Worm (Caenorhabditis elegans) whole organism, young adult: ENCODE results near the gene ifta-2.

Experiments
- B0019.2 ChIP-seq: fragments of 200-800 bp; sonication (Bioruptor generic); conservative IDR thresholded peaks from 2 replicates; pipeline ENCODE4 v1.3.6; 2022; ENCODE audit warnings: missing genetic modification reagents, missing genetic modification characterization, missing compliant biosample characterization
- B0336.3 ChIP-seq: fragments of 200-800 bp; sonication (Bioruptor generic); IDR thresholded peaks from 2 replicates; pipeline ENCODE4 v1.3.6; 2022; ENCODE audit warnings: missing genetic modification characterization, missing compliant biosample characterization
- C06A6.2 ChIP-seq: fragments of 200-800 bp; sonication (Bioruptor generic); conservative IDR thresholded peaks from 2 replicates; pipeline ENCODE4 v1.3.6; 2022; ENCODE audit warnings: missing genetic modification characterization, missing compliant biosample characterization
- F23B12.7 ChIP-seq: sonication (generic microtip); optimal IDR thresholded peaks from 2 replicates; lab custom pipeline; 2017; ENCODE audit warnings: missing genetic modification characterization, mild to moderate bottlenecking, missing compliant biosample characterization, antibody characterized with exemption, moderate library complexity; ENCODE audit not compliant: insufficient read depth
- F33H1.4 ChIP-seq: fragments of 200-800 bp; sonication (Bioruptor generic); IDR thresholded peaks from 2 replicates; pipeline ENCODE4 v1.3.6; 2022; ENCODE audit warnings: missing genetic modification reagents, missing genetic modification characterization, missing compliant biosample characterization
- F37B4.10 ChIP-seq: fragments of 200-800 bp; sonication (Bioruptor generic); IDR thresholded peaks from 2 replicates; pipeline ENCODE4 v1.3.6; 2022; ENCODE audit warnings: missing genetic modification characterization, missing compliant biosample characterization
- F57C9.4 ChIP-seq: sonication (generic microtip); optimal IDR thresholded peaks from 2 replicates; lab custom pipeline; 2017; ENCODE audit warnings: mild to moderate bottlenecking, missing genetic modification characterization, missing compliant biosample characterization
- T07F8.4 ChIP-seq: sonication (generic microtip); optimal IDR thresholded peaks from 2 replicates; lab custom pipeline; 2016; ENCODE audit warnings: mild to moderate bottlenecking, missing genetic modification characterization, moderate library complexity, missing compliant biosample characterization
- Y53F4B.3 ChIP-seq: fragments of 200-800 bp; sonication (Bioruptor generic); IDR thresholded peaks from 2 replicates; pipeline ENCODE4 v1.3.6; 2022; ENCODE audit warnings: missing genetic modification reagents, missing genetic modification characterization, missing compliant biosample characterization
- Y53G8AR.9 ChIP-seq: fragments of 200-800 bp; sonication (Bioruptor generic); conservative IDR thresholded peaks from 2 replicates; pipeline ENCODE4 v1.3.6; 2022; ENCODE audit warnings: missing genetic modification reagents, missing genetic modification characterization, missing compliant biosample characterization
- Y56A3A.18 ChIP-seq: fragments of 200-800 bp; sonication (Bioruptor generic); IDR thresholded peaks from 2 replicates; pipeline ENCODE4 v1.3.6; 2022; ENCODE audit warnings: missing genetic modification reagents, missing genetic modification characterization, missing compliant biosample characterization
- Y95B8A.8 ChIP-seq: fragments of 200-800 bp; sonication (Bioruptor generic); IDR thresholded peaks from 2 replicates; pipeline ENCODE4 v1.3.6; 2022; ENCODE audit warnings: missing genetic modification reagents, missing genetic modification characterization, missing compliant biosample characterization
- ama-1 ChIP-seq, 3 experiments: fragments of 150-350 bp in 1 of 3; sonication (generic microtip) in 2 of 3; optimal IDR thresholded peaks; 2 replicates each; lab custom pipeline; 2014 to 2018; ENCODE audit warnings: missing biosample characterization in 2 of 3, missing genetic modification characterization in 2 of 3, missing genetic modification reagents in 2 of 3
- atf-7 ChIP-seq: sonication (generic microtip); optimal IDR thresholded peaks from 2 replicates; lab custom pipeline; 2017; ENCODE audit warnings: mild to moderate bottlenecking, missing genetic modification characterization, missing compliant biosample characterization
- athp-1 ChIP-seq: sonication (generic microtip); optimal IDR thresholded peaks from 2 replicates; lab custom pipeline; 2017; ENCODE audit warnings: mild to moderate bottlenecking, missing genetic modification characterization, missing compliant biosample characterization
- ceh-40 ChIP-seq: fragments of 200-800 bp; sonication (Bioruptor generic); IDR thresholded peaks from 2 replicates; pipeline ENCODE4 v1.3.6; 2022; ENCODE audit warnings: missing genetic modification characterization, missing compliant biosample characterization
- die-1 ChIP-seq: sonication (generic microtip); optimal IDR thresholded peaks from 2 replicates; lab custom pipeline; 2016; ENCODE audit warnings: missing genotype, mild to moderate bottlenecking, missing genetic modification characterization, missing compliant biosample characterization
- efl-1 ChIP-seq: fragments of 150-350 bp; optimal IDR thresholded peaks from 2 replicates; lab custom pipeline; 2014; ENCODE audit warnings: missing biosample characterization, missing genetic modification reagents, missing genetic modification characterization
- egl-44 ChIP-seq: fragments of 200-800 bp; sonication (Bioruptor generic); IDR thresholded peaks from 2 replicates; pipeline ENCODE4 v1.3.6; 2022; ENCODE audit warnings: missing genetic modification reagents, missing genetic modification characterization, missing compliant biosample characterization
- fkh-3 ChIP-seq: sonication (generic microtip); optimal IDR thresholded peaks from 2 replicates; lab custom pipeline; 2016; ENCODE audit warnings: mild to moderate bottlenecking, missing genetic modification characterization, missing compliant biosample characterization
- gei-17 ChIP-seq: fragments of 200-800 bp; sonication (Bioruptor generic); optimal IDR thresholded peaks from 2 replicates; lab custom pipeline; 2018; ENCODE audit warnings: mild to moderate bottlenecking, missing genetic modification characterization, missing compliant biosample characterization
- him-1 ChIP-seq: sonication (generic microtip); optimal IDR thresholded peaks from 2 replicates; lab custom pipeline; 2016; ENCODE audit warnings: missing genotype, missing genetic modification reagents, missing genetic modification characterization, missing compliant biosample characterization
- hlh-26 ChIP-seq: fragments of 200-800 bp; sonication (Bioruptor generic); conservative IDR thresholded peaks from 2 replicates; pipeline ENCODE4 v1.3.6; 2022; ENCODE audit warnings: missing genetic modification reagents, missing genetic modification characterization, missing compliant biosample characterization
- hmg-20 ChIP-seq: fragments of 200-800 bp; sonication (Bioruptor generic); IDR thresholded peaks from 2 replicates; pipeline ENCODE4 v1.3.6; 2022; ENCODE audit warnings: missing genetic modification reagents, missing genetic modification characterization, missing compliant biosample characterization
- let-526 ChIP-seq: fragments of 200-800 bp; sonication (Bioruptor generic); IDR thresholded peaks from 2 replicates; pipeline ENCODE4 v1.3.6; 2022; ENCODE audit warnings: missing genetic modification reagents, missing genetic modification characterization, missing compliant biosample characterization
- lin-26 ChIP-seq: fragments of 200-800 bp; sonication (Bioruptor generic); IDR thresholded peaks from 2 replicates; pipeline ENCODE4 v1.3.6; 2022; ENCODE audit warnings: missing genetic modification reagents, missing genetic modification characterization, missing compliant biosample characterization
- lin-35 ChIP-seq, 3 experiments: fragments of 150-350 bp in 2 of 3; sonication (generic microtip) in 1 of 3; optimal IDR thresholded peaks; 2 replicates each; lab custom pipeline; 2014 to 2018; ENCODE audit warnings: missing biosample characterization in 3 of 3, missing genetic modification characterization in 3 of 3, missing genetic modification reagents in 3 of 3
- lin-54 ChIP-seq: fragments of 200-800 bp; sonication (Bioruptor generic); optimal IDR thresholded peaks from 2 replicates; lab custom pipeline; 2018; ENCODE audit warnings: mild to moderate bottlenecking, missing genetic modification characterization, missing compliant biosample characterization
- lsl-1 ChIP-seq: fragments of 200-800 bp; sonication (Bioruptor generic); optimal IDR thresholded peaks from 2 replicates; lab custom pipeline; 2018; ENCODE audit warnings: mild to moderate bottlenecking, missing genetic modification characterization, moderate library complexity, missing compliant biosample characterization
- mcd-1 ChIP-seq: fragments of 200-800 bp; sonication (Bioruptor generic); IDR thresholded peaks from 2 replicates; pipeline ENCODE4 v1.3.6; 2022; ENCODE audit warnings: missing genetic modification reagents, missing genetic modification characterization, missing compliant biosample characterization
- mxl-1 ChIP-seq: sonication (generic microtip); optimal IDR thresholded peaks from 2 replicates; lab custom pipeline; 2016; ENCODE audit warnings: missing genetic modification characterization, missing compliant biosample characterization
- nhr-179 ChIP-seq: sonication (generic microtip); optimal IDR thresholded peaks from 2 replicates; lab custom pipeline; 2016; ENCODE audit warnings: mild to moderate bottlenecking, missing genetic modification characterization, missing compliant biosample characterization
- repo-1 ChIP-seq: sonication (generic microtip); optimal IDR thresholded peaks from 2 replicates; lab custom pipeline; 2017; ENCODE audit warnings: mild to moderate bottlenecking, missing genetic modification characterization, missing compliant biosample characterization
- sdz-38 ChIP-seq: sonication (generic microtip); optimal IDR thresholded peaks from 2 replicates; lab custom pipeline; 2016; ENCODE audit warnings: missing genotype, missing genetic modification characterization, missing compliant biosample characterization
- snpc-1.3 ChIP-seq: sonication (generic microtip); optimal IDR thresholded peaks from 2 replicates; lab custom pipeline; 2017; ENCODE audit warnings: missing genetic modification characterization, mild to moderate bottlenecking, missing compliant biosample characterization, antibody characterized with exemption, moderate library complexity, missing genotype, missing genetic modification reagents; ENCODE audit not compliant: insufficient read depth
- tbx-9 ChIP-seq: sonication (generic microtip); optimal IDR thresholded peaks from 2 replicates; lab custom pipeline; 2016; ENCODE audit warnings: borderline replicate concordance, missing genetic modification characterization, inconsistent platforms, missing compliant biosample characterization
- unc-130 ChIP-seq: sonication (generic microtip); optimal IDR thresholded peaks from 2 replicates; lab custom pipeline; 2016; ENCODE audit warnings: missing genetic modification reagents, missing genetic modification characterization, missing compliant biosample characterization
- xnd-1 ChIP-seq: sonication (generic microtip); optimal IDR thresholded peaks from 2 replicates; lab custom pipeline; 2016; ENCODE audit warnings: missing genotype, missing genetic modification reagents, missing genetic modification characterization, missing compliant biosample characterization
- ztf-18 ChIP-seq: sonication (generic microtip); optimal IDR thresholded peaks from 2 replicates; lab custom pipeline; 2016; ENCODE audit warnings: missing genotype, mild to moderate bottlenecking, missing genetic modification characterization, missing compliant biosample characterization
- ztf-22 ChIP-seq: fragments of 200-800 bp; sonication (Bioruptor generic); optimal IDR thresholded peaks from 2 replicates; lab custom pipeline; 2018; ENCODE audit warnings: mild to moderate bottlenecking, missing genetic modification characterization, moderate library complexity, missing compliant biosample characterization
- ztf-25 ChIP-seq: fragments of 200-800 bp; sonication (Bioruptor generic); IDR thresholded peaks from 2 replicates; pipeline ENCODE4 v1.3.6; 2022; ENCODE audit warnings: missing genetic modification reagents, missing genetic modification characterization, missing compliant biosample characterization
- ztf-26 ChIP-seq: sonication (generic microtip); optimal IDR thresholded peaks from 2 replicates; lab custom pipeline; 2017; ENCODE audit warnings: missing genetic modification characterization, missing compliant biosample characterization
- ztf-3 ChIP-seq: fragments of 200-800 bp; sonication (Bioruptor generic); optimal IDR thresholded peaks from 2 replicates; lab custom pipeline; 2018; ENCODE audit warnings: mild to moderate bottlenecking, missing genetic modification characterization, missing compliant biosample characterization

Gene ifta-2

DNA sequence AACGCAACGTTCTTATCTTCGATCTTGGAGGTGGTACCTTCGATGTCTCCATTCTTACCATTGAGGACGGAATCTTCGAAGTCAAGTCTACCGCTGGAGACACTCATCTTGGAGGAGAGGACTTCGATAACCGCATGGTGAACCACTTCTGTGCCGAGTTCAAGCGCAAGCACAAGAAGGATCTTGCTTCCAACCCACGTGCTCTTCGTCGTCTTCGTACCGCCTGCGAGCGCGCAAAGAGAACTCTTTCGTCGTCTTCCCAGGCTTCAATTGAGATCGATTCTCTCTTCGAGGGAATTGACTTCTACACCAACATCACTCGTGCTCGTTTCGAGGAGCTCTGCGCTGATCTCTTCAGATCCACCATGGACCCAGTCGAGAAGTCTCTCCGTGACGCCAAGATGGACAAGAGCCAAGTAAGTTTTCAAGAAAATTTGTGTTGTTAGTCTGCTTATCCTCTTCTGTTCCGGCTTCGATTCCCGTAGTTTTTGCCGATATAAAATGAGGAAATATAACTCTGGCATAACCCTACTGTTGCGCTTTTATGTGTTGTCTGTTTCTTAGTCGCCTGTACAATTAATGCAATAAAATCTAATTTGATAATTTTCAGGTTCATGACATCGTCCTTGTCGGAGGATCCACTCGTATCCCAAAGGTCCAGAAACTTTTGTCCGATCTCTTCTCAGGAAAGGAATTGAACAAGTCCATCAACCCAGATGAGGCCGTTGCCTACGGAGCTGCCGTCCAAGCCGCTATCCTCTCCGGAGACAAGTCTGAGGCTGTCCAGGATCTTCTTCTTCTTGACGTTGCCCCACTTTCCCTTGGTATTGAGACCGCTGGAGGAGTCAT is 22.0 kb downstream of the ifta-2 start (continued):
- TF ChIP-seq ceh-40 (peak; percentile 53), F57C9.4 (tag; lab: Kevin White, UChicago) (no peak), Y53F4B.3 (GFP tag; lab: Robert Waterston, UW) (no peak), efl-1 (GFP tag; lab: Kevin White, UChicago) (no peak), ztf-26 (tag; lab: Kevin White, UChicago) (no peak), let-526 (GFP tag; lab: Robert Waterston, UW) (no peak), hlh-26 (no peak), gei-17 (GFP tag; lab: Kevin White, UChicago) (no peak), die-1 (tag; lab: Kevin White, UChicago) (peak; percentile 41), repo-1 (tag; lab: Kevin White, UChicago) (no peak), ztf-25 (GFP tag; lab: Robert Waterston, UW) (0 out of 2 replicates have a peak, but pooled peaks have one; percentile 7), F33H1.4 (GFP tag; lab: Robert Waterston, UW) (no peak), C06A6.2 (no peak), xnd-1 (tag; lab: Kevin White, UChicago) (no peak), tbx-9 (tag; lab: Kevin White, UChicago) (no peak), him-1 (tag; lab: Kevin White, UChicago) (no peak), nhr-179 (tag; lab: Kevin White, UChicago) (no peak), atf-7 (tag; lab: Kevin White, UChicago) (peak; percentile 30), ztf-3 (GFP tag; lab: Kevin White, UChicago) (no peak), egl-44 (peak; percentile 62; the same call in 1 of the 2 replicates), lin-35 (GFP tag; optimal IDR thresholded peaks at IDR 0.05; lab: Kevin White, UChicago) (no peak), mxl-1 (no peak), lin-54 (GFP tag; lab: Kevin White, UChicago) (peak; percentile 66), B0336.3 (GFP tag; lab: Robert Waterston, UW) (peak; percentile 61), T07F8.4 (tag; lab: Kevin White, UChicago) (peak; percentile 22), lin-26 (peak; percentile 64), Y56A3A.18 (no peak), athp-1 (tag; lab: Kevin White, UChicago) (peak; percentile 52), unc-130 (GFP tag; lab: Kevin White, UChicago) (no peak), fkh-3 (no peak), B0019.2 (GFP tag; lab: Robert Waterston, UW) (0 out of 2 replicates have a peak, but pooled peaks have one; percentile 31), F37B4.10 (GFP tag; lab: Robert Waterston, UW) (no peak), F23B12.7 (tag; lab: Kevin White, UChicago) (no peak), sdz-38 (tag; lab: Kevin White, UChicago) (no peak), Y53G8AR.9 (GFP tag; lab: Robert Waterston, UW) (peak; percentile 70), ama-1 (optimal IDR thresholded peaks at IDR 0.05; lab: Kevin White, UChicago) (peak; percentile 22), ama-1 (GFP tag; optimal IDR thresholded peaks at IDR 0.05; lab: Kevin White, UChicago) (no peak), Y95B8A.8 (GFP tag; lab: Robert Waterston, UW) (peak; percentile 65; the same call in 1 of the 2 replicates), mcd-1 (GFP tag; lab: Robert Waterston, UW) (peak; percentile 49), ztf-22 (GFP tag; lab: Kevin White, UChicago) (no peak), snpc-1.3 (tag; lab: Kevin White, UChicago) (no peak), lsl-1 (GFP tag; lab: Kevin White, UChicago) (peak; percentile 37), ztf-18 (tag; lab: Kevin White, UChicago) (peak; percentile 20), hmg-20 (GFP tag; lab: Robert Waterston, UW) (no peak)
